Worm (Caenorhabditis elegans) whole organism, midembryonic: ENCODE results near the gene rec-8.
A peak's percentile ranks its signal among the peaks of the same experiment; 100 is the strongest.

Source experiments
- T22C8.4 ChIP-seq: fragments of 200-800 bp; sonication (Bioruptor generic); IDR thresholded peaks from 2 replicates; pipeline ENCODE4 v1.3.6; 2022; ENCODE audit warnings: missing genetic modification characterization, missing compliant biosample characterization
- cog-1 ChIP-seq: sonication (generic microtip); optimal IDR thresholded peaks from 2 replicates; lab custom pipeline; 2016; ENCODE audit warnings: missing genetic modification characterization, missing compliant biosample characterization
- flt-1 ChIP-seq: fragments of 200-800 bp; sonication (Bioruptor generic); IDR thresholded peaks from 2 replicates; pipeline ENCODE4 v1.3.6; 2022; ENCODE audit warnings: missing genetic modification characterization, missing compliant biosample characterization
- klf-2 ChIP-seq: fragments of 200-800 bp; sonication (Bioruptor generic); conservative IDR thresholded peaks from 2 replicates; pipeline ENCODE4 v1.3.6; 2022; ENCODE audit warnings: missing genetic modification reagents, missing genetic modification characterization, missing compliant biosample characterization
- med-1 ChIP-seq: sonication (generic microtip); optimal IDR thresholded peaks from 2 replicates; lab custom pipeline; 2017; ENCODE audit warnings: missing genetic modification characterization, mild to moderate bottlenecking, missing compliant biosample characterization, antibody characterized with exemption, missing genetic modification reagents; ENCODE audit not compliant: insufficient read depth
- ref-1 ChIP-seq: fragments of 200-800 bp; sonication (Bioruptor generic); conservative IDR thresholded peaks from 2 replicates; pipeline ENCODE4 v1.3.6; 2022; ENCODE audit warnings: missing genetic modification reagents, missing genetic modification characterization, missing compliant biosample characterization
- tab-1 ChIP-seq: fragments of 200-800 bp; sonication (Bioruptor generic); IDR thresholded peaks from 2 replicates; pipeline ENCODE4 v1.3.6; 2022; ENCODE audit warnings: missing genetic modification characterization, missing compliant biosample characterization
- ztf-23 ChIP-seq: fragments of 200-800 bp; sonication (Bioruptor generic); IDR thresholded peaks from 2 replicates; pipeline ENCODE4 v1.3.6; 2022; ENCODE audit warnings: missing genetic modification reagents, missing genetic modification characterization, missing compliant biosample characterization
- ztf-29 ChIP-seq: fragments of 200-800 bp; sonication (Bioruptor generic); IDR thresholded peaks from 2 replicates; pipeline ENCODE4 v1.3.6; 2022; ENCODE audit warnings: missing genetic modification reagents, missing genetic modification characterization, missing compliant biosample characterization

The rec-8 gene

ce11 chrIV:13353143-13353773 is at the start of gene rec-8, which contains the start of gene mex-5:
TSS of gene rec-8 (minus strand) at chrIV:13353193.
TSS of gene mex-5 (plus strand) at chrIV:13353723.
- TF ChIP-seq cog-1 (no peak), klf-2 (no peak), ref-1 (no peak), tab-1 (GFP tag; lab: Robert Waterston, UW) (no peak), T22C8.4 (GFP tag; lab: Robert Waterston, UW) (no peak), ztf-29 (GFP tag; lab: Robert Waterston, UW) (no peak), ztf-23 (GFP tag; lab: Robert Waterston, UW) (no peak), med-1 (no peak), flt-1 (no peak)

ce11 chrIV:13400456-13401364 is 47.7 kb upstream of the rec-8 start, which contains the start of the genes memi-2 and cyp-31A5:
TSS of gene memi-2 (minus strand) at chrIV:13400506.
TSS of gene cyp-31A5 (plus strand) at chrIV:13401289.
- no peak for TF ChIP-seq med-1
- TF ChIP-seq tab-1 (GFP tag; lab: Robert Waterston, UW): no peak
- no peak for TF ChIP-seq ztf-29 (GFP tag; lab: Robert Waterston, UW)
- no peak for TF ChIP-seq klf-2
- TF ChIP-seq flt-1: no peak
- no peak for TF ChIP-seq ztf-23 (GFP tag; lab: Robert Waterston, UW)
- TF ChIP-seq T22C8.4 (GFP tag; lab: Robert Waterston, UW): no peak
- no peak for TF ChIP-seq ref-1
- TF ChIP-seq cog-1: no peak

ce11 chrIV:13398728-13399127 is 45.7 kb upstream of the rec-8 start, which contains the start of gene Y62E10A.13:
TSS of gene Y62E10A.13 (minus strand) at chrIV:13399053.
- no peak for TF ChIP-seq flt-1
- no peak for TF ChIP-seq tab-1 (GFP tag; lab: Robert Waterston, UW)
- TF ChIP-seq T22C8.4 (GFP tag; lab: Robert Waterston, UW): no peak
- TF ChIP-seq ref-1: no peak
- TF ChIP-seq med-1: no peak
- TF ChIP-seq ztf-29 (GFP tag; lab: Robert Waterston, UW): no peak
- TF ChIP-seq klf-2: no peak
- TF ChIP-seq cog-1: no peak
- no peak for TF ChIP-seq ztf-23 (GFP tag; lab: Robert Waterston, UW)

ce11 chrIV:13396375-13396774 is 43.4 kb upstream of the rec-8 start:
- TF ChIP-seq flt-1: no peak
- TF ChIP-seq ref-1: no peak
- no peak for TF ChIP-seq tab-1 (GFP tag; lab: Robert Waterston, UW)
- no peak for TF ChIP-seq klf-2
- TF ChIP-seq med-1: no peak
- TF ChIP-seq T22C8.4 (GFP tag; lab: Robert Waterston, UW): no peak

- TF ChIP-seq flt-1: no peak
- TF ChIP-seq ztf-23 (GFP tag; lab: Robert Waterston, UW): 0 out of 2 replicates have a peak, but pooled peaks have one; percentile 49
Observed at ce11 chrIV:13395255-13395654, 42.3 kb upstream of the rec-8 start.

ce11 chrIV:13394686-13395085 is 41.7 kb upstream of the rec-8 start:
- TF ChIP-seq T22C8.4 (GFP tag; lab: Robert Waterston, UW) (no peak), ref-1 (no peak), flt-1 (no peak), tab-1 (GFP tag; lab: Robert Waterston, UW) (no peak), med-1 (no peak), klf-2 (no peak), cog-1 (no peak), ztf-29 (GFP tag; lab: Robert Waterston, UW) (no peak), ztf-23 (GFP tag; lab: Robert Waterston, UW) (no peak)

- no peak for TF ChIP-seq ztf-23 (GFP tag; lab: Robert Waterston, UW)
- TF ChIP-seq T22C8.4 (GFP tag; lab: Robert Waterston, UW): no peak
- no peak for TF ChIP-seq flt-1
- TF ChIP-seq klf-2: no peak
- TF ChIP-seq tab-1 (GFP tag; lab: Robert Waterston, UW): no peak
- TF ChIP-seq med-1: no peak
- TF ChIP-seq cog-1: no peak
- TF ChIP-seq ref-1: no peak
- no peak for TF ChIP-seq ztf-29 (GFP tag; lab: Robert Waterston, UW)
Observed at ce11 chrIV:13393246-13393716, 40.3 kb upstream of the rec-8 start.

- TF ChIP-seq ztf-23 (GFP tag; lab: Robert Waterston, UW) (no peak), flt-1 (no peak), ref-1 (no peak), med-1 (no peak), cog-1 (no peak), klf-2 (no peak), T22C8.4 (GFP tag; lab: Robert Waterston, UW) (no peak)
Observed at ce11 chrIV:13392230-13392629, 39.2 kb upstream of the rec-8 start.

ce11 chrIV:13390770-13391169 is 37.8 kb upstream of the rec-8 start:
- TF ChIP-seq flt-1 (no peak), T22C8.4 (GFP tag; lab: Robert Waterston, UW) (no peak), ztf-23 (GFP tag; lab: Robert Waterston, UW) (no peak), med-1 (no peak), ztf-29 (GFP tag; lab: Robert Waterston, UW) (no peak), klf-2 (no peak), cog-1 (no peak), tab-1 (GFP tag; lab: Robert Waterston, UW) (no peak), ref-1 (no peak)

ce11 chrIV:13389237-13389636 is 36.2 kb upstream of the rec-8 start:
- TF ChIP-seq klf-2: no peak
- no peak for TF ChIP-seq ztf-29 (GFP tag; lab: Robert Waterston, UW)
- no peak for TF ChIP-seq cog-1
- no peak for TF ChIP-seq ref-1
- TF ChIP-seq ztf-23 (GFP tag; lab: Robert Waterston, UW): no peak
- no peak for TF ChIP-seq tab-1 (GFP tag; lab: Robert Waterston, UW)
- TF ChIP-seq flt-1: no peak
- TF ChIP-seq med-1: no peak
- no peak for TF ChIP-seq T22C8.4 (GFP tag; lab: Robert Waterston, UW)
